Fruit fly (Drosophila melanogaster) whole organism, wandering third instar larva: ENCODE measurements around the gene CG7556.

Experiments used
- CG32264 ChIP-seq: fragments of 200-800 bp; sonication (Bioruptor generic); optimal IDR thresholded peaks from 2 replicates; lab custom pipeline; 2016; ENCODE audit warnings: missing biosample characterization, missing genetic modification characterization
- CG9705 ChIP-seq: fragments of 200-800 bp; sonication (Bioruptor generic); optimal IDR thresholded peaks from 2 replicates; lab custom pipeline; 2018; ENCODE audit warnings: missing biosample characterization, mild to moderate bottlenecking, missing genetic modification characterization
- Dif ChIP-seq: fragments of 200-275, 200-300 bp; sonication (Bioruptor generic); optimal IDR thresholded peaks from 2 replicates; lab custom pipeline; 2018; ENCODE audit warnings: missing biosample characterization, missing genetic modification characterization; ENCODE audit not compliant: partially characterized antibody
- Hnf4 ChIP-seq: fragments of 200-800 bp; sonication (Bioruptor generic); optimal IDR thresholded peaks from 2 replicates; lab custom pipeline; 2016; ENCODE audit warnings: missing biosample characterization, mild to moderate bottlenecking, missing genetic modification characterization
- N ChIP-seq: fragments of >200 bp; optimal IDR thresholded peaks from 2 replicates; lab custom pipeline; 2018; ENCODE audit warnings: missing biosample characterization, missing external identifiers, missing genetic modification characterization
- OdsH ChIP-seq: fragments of 200-800 bp; sonication (Bioruptor generic); optimal IDR thresholded peaks from 2 replicates; lab custom pipeline; 2016; ENCODE audit warnings: missing biosample characterization, mild to moderate bottlenecking, missing genetic modification characterization
- Rel ChIP-seq, 2 experiments: fragments of 200-800 bp; sonication (Bioruptor generic) in 1 of 2; optimal IDR thresholded peaks; 2 replicates in 1 of 2; 3 replicates in 1 of 2; lab custom pipeline; 2016 to 2019; ENCODE audit warnings: mild to moderate bottlenecking in 2 of 2, missing biosample characterization in 2 of 2, missing genetic modification characterization in 2 of 2, moderate library complexity in 1 of 2
- br ChIP-seq: fragments of 200-800 bp; sonication (Bioruptor generic); optimal IDR thresholded peaks from 2 replicates; lab custom pipeline; 2016; ENCODE audit warnings: missing biosample characterization, missing genetic modification characterization
- brk ChIP-seq: fragments of 200-800 bp; sonication (Bioruptor generic); optimal IDR thresholded peaks from 2 replicates; lab custom pipeline; 2016; ENCODE audit warnings: missing biosample characterization, mild to moderate bottlenecking, missing genetic modification characterization
- sv ChIP-seq: fragments of 200-800 bp; sonication (Bioruptor generic); optimal IDR thresholded peaks from 3 replicates; lab custom pipeline; 2016; ENCODE audit warnings: missing biosample characterization, missing genetic modification characterization

DNA sequence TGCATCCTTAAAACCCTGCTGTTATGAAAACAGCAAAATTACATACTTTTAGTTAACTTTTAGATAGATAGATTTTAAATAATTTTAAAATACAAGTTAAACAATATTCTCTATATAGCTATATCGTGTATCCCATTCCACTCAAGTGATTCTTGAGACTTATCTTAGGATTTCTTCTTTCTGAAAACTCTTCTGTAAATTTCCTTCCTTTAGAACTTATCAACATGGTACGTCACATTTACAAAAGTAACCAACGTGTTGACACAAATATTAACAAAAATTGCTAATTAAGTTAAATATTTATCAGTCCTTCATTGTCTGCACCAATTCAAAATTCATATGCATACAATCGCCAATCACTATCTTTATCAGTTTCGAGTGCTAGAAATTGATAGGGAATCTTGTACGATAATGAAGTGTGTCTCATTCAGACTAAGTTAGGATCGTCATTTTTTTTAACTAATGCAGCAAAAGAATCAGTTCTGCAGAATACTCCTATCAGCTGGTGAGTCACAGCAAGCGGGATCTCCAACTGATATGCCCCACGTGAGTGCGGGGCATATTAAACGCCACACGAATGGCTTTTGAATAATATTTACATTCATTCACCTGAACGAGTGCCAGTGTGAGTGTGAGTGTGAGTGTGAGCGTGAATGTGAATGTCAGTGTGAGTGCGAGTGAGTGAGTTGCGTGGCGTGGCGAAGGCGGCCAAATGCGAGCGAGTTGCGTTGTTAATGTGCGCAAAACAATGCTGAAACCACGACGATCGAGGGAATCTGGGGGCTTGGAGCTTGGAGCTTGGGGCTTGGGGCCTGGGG lies 11.8 kb downstream of the CG7556 start:
- TF ChIP-seq OdsH (GFP tag; lab: Kevin White, UChicago) (no peak), br (GFP tag; lab: Kevin White, UChicago) (no peak), Rel (GFP tag; optimal IDR thresholded peaks at IDR 0.05; lab: Kevin White, UChicago) (no peak), Rel (tag; optimal IDR thresholded peaks at IDR 0.05; lab: Kevin White, UChicago) (peak; percentile 53), brk (GFP tag; lab: Kevin White, UChicago) (no peak), Dif (no peak), CG9705 (no peak), Hnf4 (GFP tag; lab: Kevin White, UChicago) (no peak), N (GFP tag; lab: Kevin White, UChicago) (no peak), CG32264 (no peak), sv (GFP tag; lab: Kevin White, UChicago) (no peak)
